Fruit fly (Drosophila melanogaster) whole organism, adult: ENCODE results near the gene pira.

Source experiments
- CG1620 ChIP-seq: fragments of 200-800 bp; sonication (Bioruptor generic); optimal IDR thresholded peaks from 2 replicates; lab custom pipeline; 2016; ENCODE audit warnings: missing biosample characterization, missing genetic modification characterization
- CG33017 ChIP-seq: fragments of 200-800 bp; sonication (Bioruptor generic); optimal IDR thresholded peaks from 2 replicates; lab custom pipeline; 2018; ENCODE audit warnings: missing biosample characterization, mild to moderate bottlenecking, missing genetic modification characterization, moderate library complexity
- CG5204 ChIP-seq: fragments of 200-800 bp; sonication (Bioruptor generic); optimal IDR thresholded peaks from 2 replicates; lab custom pipeline; 2016; ENCODE audit warnings: missing biosample characterization, missing genetic modification characterization
- Clk ChIP-seq: fragments of 200-800 bp; sonication (Bioruptor generic); optimal IDR thresholded peaks from 2 replicates; lab custom pipeline; 2017; ENCODE audit warnings: missing biosample characterization, missing genetic modification characterization
- Hr96 ChIP-seq: fragments of 200-800 bp; sonication (Bioruptor generic); optimal IDR thresholded peaks from 2 replicates; lab custom pipeline; 2016; ENCODE audit warnings: missing biosample characterization, missing genetic modification characterization
- Mnt ChIP-seq: fragments of 200-800 bp; sonication (Bioruptor generic); optimal IDR thresholded peaks from 2 replicates; lab custom pipeline; 2016; ENCODE audit warnings: missing biosample characterization, mild to moderate bottlenecking, missing genetic modification characterization
- bab1 ChIP-seq: fragments of 200-800 bp; sonication (Bioruptor generic); optimal IDR thresholded peaks from 3 replicates; lab custom pipeline; 2019; ENCODE audit warnings: missing biosample characterization, mild to moderate bottlenecking, missing genetic modification characterization, moderate library complexity
- kay ChIP-seq: fragments of 200-800 bp; sonication (Bioruptor generic); peaks from one replicate; lab custom pipeline; 2016; ENCODE audit warnings: missing biosample characterization, missing genetic modification characterization, borderline replicate concordance

DNA sequence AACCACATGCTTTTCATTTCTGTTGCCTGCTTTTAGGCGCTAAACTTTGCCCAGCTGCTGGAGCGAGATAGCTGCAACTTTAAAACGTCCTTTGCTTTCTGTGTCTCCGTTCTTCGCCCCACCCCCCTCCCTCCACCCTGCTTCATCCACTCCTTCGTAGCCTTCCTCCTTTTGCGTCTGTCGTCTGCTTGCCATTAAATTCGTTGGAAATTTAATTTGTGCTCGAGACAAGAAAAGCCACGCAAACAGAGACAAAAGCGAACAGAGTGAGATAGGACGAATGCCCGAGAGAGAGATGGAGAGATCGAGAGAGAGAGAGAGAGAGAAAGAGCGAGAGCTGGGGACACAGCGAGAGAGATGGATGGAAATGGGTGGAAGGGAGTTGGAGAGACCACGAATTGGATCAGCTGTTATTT lies 43.5 kb downstream of the pira start:
- TF ChIP-seq CG5204: no peak
- no peak for TF ChIP-seq Mnt (GFP tag; lab: Kevin White, UChicago)
- TF ChIP-seq Clk: no peak
- TF ChIP-seq CG1620 (GFP tag; lab: Kevin White, UChicago): no peak
- TF ChIP-seq kay (GFP tag; lab: Kevin White, UChicago): peak; percentile 91
- no peak for TF ChIP-seq CG33017 (tag; lab: Kevin White, UChicago)
- TF ChIP-seq Hr96 (GFP tag; lab: Kevin White, UChicago): no peak
- TF ChIP-seq bab1 (GFP tag; lab: Kevin White, UChicago): no peak
